Fruit fly (Drosophila melanogaster) whole organism, embryonic: ENCODE measurements around the gene Eh.

Experiments
- Abd-B ChIP-seq: fragments of 200-800 bp; sonication (Bioruptor generic); optimal IDR thresholded peaks from 2 replicates; lab custom pipeline; 2018; ENCODE audit warnings: missing biosample characterization, mild to moderate bottlenecking, missing genetic modification characterization, moderate library complexity
- Antp ChIP-seq: fragments of 200-800 bp; sonication (Bioruptor generic); optimal IDR thresholded peaks from 3 replicates; lab custom pipeline; 2016; ENCODE audit warnings: missing biosample characterization, missing genetic modification characterization
- Asciz ChIP-seq: fragments of 200-800 bp; sonication (Bioruptor generic); optimal IDR thresholded peaks from 2 replicates; lab custom pipeline; 2017; ENCODE audit warnings: missing biosample characterization, mild to moderate bottlenecking, missing genetic modification characterization, missing genetic modification reagents
- Atf-2 ChIP-seq: fragments of 200-800 bp; sonication (Bioruptor generic); optimal IDR thresholded peaks from 2 replicates; lab custom pipeline; 2016; ENCODE audit warnings: missing biosample characterization, missing genetic modification characterization
- CG10543 ChIP-seq: fragments of 200-800 bp; sonication (Bioruptor generic); optimal IDR thresholded peaks from 3 replicates; lab custom pipeline; 2017; ENCODE audit warnings: missing biosample characterization, mild to moderate bottlenecking, missing genetic modification characterization, moderate library complexity
- CG10979 ChIP-seq: fragments of 200-800 bp; sonication (Bioruptor generic); optimal IDR thresholded peaks from 2 replicates; lab custom pipeline; 2018; ENCODE audit warnings: missing biosample characterization, mild to moderate bottlenecking, missing genetic modification characterization, moderate library complexity
- CG12104 ChIP-seq: fragments of 200-800 bp; sonication (Bioruptor generic); optimal IDR thresholded peaks from 3 replicates; lab custom pipeline; 2016; ENCODE audit warnings: missing biosample characterization, missing genetic modification characterization
- CG12744 ChIP-seq: fragments of 200-800 bp; sonication (Bioruptor generic); optimal IDR thresholded peaks from 2 replicates; lab custom pipeline; 2016; ENCODE audit warnings: missing biosample characterization, missing genetic modification characterization
- CG12769 ChIP-seq: fragments of 200-800 bp; sonication (Bioruptor generic); optimal IDR thresholded peaks from 2 replicates; lab custom pipeline; 2019; ENCODE audit warnings: missing biosample characterization, mild to moderate bottlenecking, missing genetic modification characterization, moderate library complexity
- CG14860 ChIP-seq: fragments of 200-800 bp; sonication (Bioruptor generic); IDR thresholded peaks from 3 replicates; pipeline ENCODE4 v1.3.6; 2022; ENCODE audit warnings: missing biosample characterization, missing genetic modification characterization; ENCODE audit not compliant: partially characterized antibody
- CG14965 ChIP-seq: fragments of 200-800 bp; sonication (Bioruptor generic); optimal IDR thresholded peaks from 2 replicates; lab custom pipeline; 2016; ENCODE audit warnings: missing biosample characterization, missing genetic modification characterization, borderline replicate concordance
- CG15073 ChIP-seq: fragments of 200-800 bp; sonication (Bioruptor generic); optimal IDR thresholded peaks from 2 replicates; lab custom pipeline; 2016; ENCODE audit warnings: missing biosample characterization, missing genetic modification characterization
- CG1529 ChIP-seq: fragments of 200-800 bp; sonication (Bioruptor generic); optimal IDR thresholded peaks from 3 replicates; lab custom pipeline; 2018; ENCODE audit warnings: missing biosample characterization, missing genetic modification characterization
- CG17829 ChIP-seq: fragments of 200-800 bp; optimal IDR thresholded peaks from 2 replicates; lab custom pipeline; 2019; ENCODE audit warnings: missing biosample characterization, mild to moderate bottlenecking, missing genetic modification characterization, moderate library complexity
- CG30403 ChIP-seq: fragments of 200-800 bp; sonication (Bioruptor generic); optimal IDR thresholded peaks from 3 replicates; lab custom pipeline; 2016; ENCODE audit warnings: missing biosample characterization, missing genetic modification characterization
- CG3163 ChIP-seq: fragments of 200-800 bp; sonication (Bioruptor generic); optimal IDR thresholded peaks from 3 replicates; lab custom pipeline; 2016; ENCODE audit warnings: missing biosample characterization, missing genetic modification characterization
- CG34224 ChIP-seq: fragments of 200-800 bp; sonication (Bioruptor generic); IDR thresholded peaks from 3 replicates; pipeline ENCODE4 v1.3.6; 2022; ENCODE audit warnings: missing biosample characterization, missing genetic modification characterization; ENCODE audit not compliant: partially characterized antibody
- CG4707 ChIP-seq: fragments of 200-800 bp; sonication (Bioruptor generic); optimal IDR thresholded peaks from 2 replicates; lab custom pipeline; 2018; ENCODE audit warnings: missing biosample characterization, mild to moderate bottlenecking, missing genetic modification characterization, moderate library complexity
- CG4730 ChIP-seq: fragments of 200-800 bp; sonication (Bioruptor generic); IDR thresholded peaks from 2 replicates; pipeline ENCODE4 v1.3.6; 2022; ENCODE audit warnings: missing biosample characterization, missing genetic modification characterization
- CG6272 ChIP-seq: fragments of 200-800 bp; sonication (Bioruptor generic); IDR thresholded peaks from 2 replicates; pipeline ENCODE4 v1.3.6; 2022; ENCODE audit warnings: missing biosample characterization, missing genetic modification characterization
- CG7987 ChIP-seq: fragments of 200-800 bp; sonication (Bioruptor generic); optimal IDR thresholded peaks from 2 replicates; lab custom pipeline; 2018; ENCODE audit warnings: missing biosample characterization, mild to moderate bottlenecking, missing genetic modification characterization, moderate library complexity
- CG9215 ChIP-seq: fragments of 200-800 bp; sonication (Bioruptor generic); IDR thresholded peaks from 2 replicates; pipeline ENCODE4 v1.3.6; 2022; ENCODE audit warnings: missing biosample characterization, missing genetic modification characterization
- CG9609 ChIP-seq: fragments of 200-800 bp; sonication (Bioruptor generic); optimal IDR thresholded peaks from 3 replicates; lab custom pipeline; 2016; ENCODE audit warnings: missing biosample characterization, missing genetic modification characterization
- CG9797 ChIP-seq: fragments of 200-800 bp; sonication (Bioruptor generic); optimal IDR thresholded peaks from 3 replicates; lab custom pipeline; 2018; ENCODE audit warnings: missing biosample characterization, mild to moderate bottlenecking, missing genetic modification characterization
- Gug ChIP-seq: fragments of 200-800 bp; sonication (Bioruptor generic); IDR thresholded peaks from 4 replicates; pipeline ENCODE4 v1.3.6; 2022; ENCODE audit warnings: missing biosample characterization, missing genetic modification characterization
- Nf-YA ChIP-seq: fragments of 200-800 bp; sonication (Bioruptor generic); IDR thresholded peaks from 2 replicates; pipeline ENCODE4 v1.3.6; 2022; ENCODE audit warnings: missing biosample characterization, missing genetic modification characterization
- Scr ChIP-seq: fragments of 200-800 bp; sonication (Bioruptor generic); IDR thresholded peaks from 2 replicates; pipeline ENCODE4 v1.3.6; 2022; ENCODE audit warnings: missing biosample characterization, missing genetic modification characterization; ENCODE audit not compliant: partially characterized antibody
- Sox100B ChIP-seq: fragments of 200-800 bp; sonication (Bioruptor generic); optimal IDR thresholded peaks from 3 replicates; lab custom pipeline; 2018; ENCODE audit warnings: missing biosample characterization, mild to moderate bottlenecking, missing genetic modification characterization
- Vsx1 ChIP-seq: fragments of 200-800 bp; sonication (Bioruptor generic); optimal IDR thresholded peaks from 2 replicates; lab custom pipeline; 2017; ENCODE audit warnings: missing biosample characterization, mild to moderate bottlenecking, missing genetic modification characterization, missing genetic modification reagents
- ase ChIP-seq: fragments of 200-800 bp; sonication (Bioruptor generic); IDR thresholded peaks from 3 replicates; pipeline ENCODE4 v1.3.6; 2022; ENCODE audit warnings: missing biosample characterization, missing genetic modification characterization
- cad ChIP-seq: fragments of >200 bp; optimal IDR thresholded peaks from 2 replicates; lab custom pipeline; 2017; ENCODE audit warnings: missing biosample characterization, missing genetic modification characterization
- cg ChIP-seq: fragments of 200-800 bp; sonication (Bioruptor generic); optimal IDR thresholded peaks from 3 replicates; lab custom pipeline; 2019; ENCODE audit warnings: missing biosample characterization, mild to moderate bottlenecking, missing genetic modification characterization, moderate library complexity
- chn ChIP-seq: fragments of 200-800 bp; sonication (Bioruptor generic); optimal IDR thresholded peaks from 2 replicates; lab custom pipeline; 2016; ENCODE audit warnings: missing biosample characterization, missing genetic modification characterization
- ci ChIP-seq: fragments of 200-800 bp; sonication (Bioruptor generic); IDR thresholded peaks from 3 replicates; pipeline ENCODE4 v1.3.6; 2022; ENCODE audit warnings: missing biosample characterization, missing genetic modification characterization
- corto ChIP-seq: fragments of 200-800 bp; sonication (Bioruptor generic); optimal IDR thresholded peaks from 2 replicates; lab custom pipeline; 2016; ENCODE audit warnings: missing biosample characterization, mild to moderate bottlenecking, missing genetic modification characterization, moderate library complexity
- dmrt99B ChIP-seq: fragments of 200-800 bp; sonication (Bioruptor generic); optimal IDR thresholded peaks from 2 replicates; lab custom pipeline; 2018; ENCODE audit warnings: missing biosample characterization, mild to moderate bottlenecking, missing genetic modification characterization, moderate library complexity
- fd102C ChIP-seq: fragments of 200-800 bp; sonication (Bioruptor generic); optimal IDR thresholded peaks from 2 replicates; lab custom pipeline; 2018; ENCODE audit warnings: missing biosample characterization, mild to moderate bottlenecking, missing genetic modification characterization, moderate library complexity
- fd64A ChIP-seq: fragments of 200-800 bp; sonication (Bioruptor generic); optimal IDR thresholded peaks from 3 replicates; lab custom pipeline; 2018; ENCODE audit warnings: missing biosample characterization, mild to moderate bottlenecking, missing genetic modification characterization
- h ChIP-seq: fragments of >200 bp; optimal IDR thresholded peaks from 2 replicates; lab custom pipeline; 2017
- hkb ChIP-seq, 2 experiments: fragments of 200-800 bp in 1 of 2; fragments of >200 bp in 1 of 2; sonication (Bioruptor generic) in 1 of 2; IDR thresholded peaks in 1 of 2; optimal IDR thresholded peaks in 1 of 2; 2 replicates each; pipeline versions ENCODE4 v1.3.6 to Lab custom; 2017 to 2022; ENCODE audit warnings: missing biosample characterization in 1 of 2, missing genetic modification characterization in 1 of 2
- hth ChIP-seq: fragments of >200 bp; optimal IDR thresholded peaks from 2 replicates; lab custom pipeline; 2017; ENCODE audit warnings: inconsistent platforms
- jing ChIP-seq: fragments of 200-800 bp; sonication (Bioruptor generic); optimal IDR thresholded peaks from 2 replicates; lab custom pipeline; 2018; ENCODE audit warnings: missing biosample characterization, mild to moderate bottlenecking, missing genetic modification characterization
- row ChIP-seq: fragments of 200-800 bp; sonication (Bioruptor generic); IDR thresholded peaks from 3 replicates; pipeline ENCODE4 v1.3.6; 2022; ENCODE audit warnings: missing biosample characterization, missing genetic modification characterization
- sens ChIP-seq: fragments of 200-800 bp; sonication (Bioruptor generic); peaks from one replicate; lab custom pipeline; 2016; ENCODE audit warnings: missing biosample characterization, missing genetic modification characterization
- tna ChIP-seq: fragments of 200-800 bp; sonication (Bioruptor generic); IDR thresholded peaks from 2 replicates; pipeline ENCODE4 v1.3.6; 2022; ENCODE audit warnings: missing biosample characterization, missing genetic modification characterization; ENCODE audit not compliant: partially characterized antibody
- tup ChIP-seq: fragments of 200-800 bp; sonication (Bioruptor generic); optimal IDR thresholded peaks from 2 replicates; lab custom pipeline; 2016; ENCODE audit warnings: missing biosample characterization, mild to moderate bottlenecking, missing genetic modification characterization, moderate library complexity
- unpg ChIP-seq: fragments of 200-800 bp; sonication (Bioruptor generic); optimal IDR thresholded peaks from 3 replicates; lab custom pipeline; 2018; ENCODE audit warnings: missing biosample characterization, mild to moderate bottlenecking, missing genetic modification characterization, moderate library complexity
- vnd ChIP-seq: fragments of 200-800 bp; sonication (Bioruptor generic); IDR thresholded peaks from 3 replicates; pipeline ENCODE4 v1.3.6; 2022; ENCODE audit warnings: missing biosample characterization, missing genetic modification characterization; ENCODE audit not compliant: partially characterized antibody
- wdn ChIP-seq: fragments of 200-800 bp; sonication (Bioruptor generic); IDR thresholded peaks from 2 replicates; pipeline ENCODE4 v1.3.6; 2022; ENCODE audit warnings: missing biosample characterization, missing genetic modification characterization
- zfh2 ChIP-seq: fragments of 200-800 bp; sonication (Bioruptor generic); optimal IDR thresholded peaks from 2 replicates; lab custom pipeline; 2016; ENCODE audit warnings: missing biosample characterization, missing genetic modification characterization

Eh gene

dm6 chr3R:17401289-17401752, 47.3 kb downstream of the Eh start (continued):
- peak; percentile 47 for TF ChIP-seq dmrt99B (tag; lab: Kevin White, UChicago)
- TF ChIP-seq ci (GFP tag; lab: Robert Waterston, UW) = no peak
- TF ChIP-seq Scr (GFP tag; lab: Robert Waterston, UW) = peak; percentile 84
- no peak for TF ChIP-seq Vsx1 (GFP tag; lab: Kevin White, UChicago)
- no peak for TF ChIP-seq fd102C (GFP tag; lab: Kevin White, UChicago)
- no peak for TF ChIP-seq ase
- no peak for TF ChIP-seq cad
- TF ChIP-seq chn (GFP tag; lab: Kevin White, UChicago) = peak; percentile 48
- TF ChIP-seq cg (GFP tag; lab: Kevin White, UChicago) = no peak
- no peak for TF ChIP-seq hth (lab: Kevin White, UChicago)
- peak; percentile 36 for TF ChIP-seq CG3163
- no peak for TF ChIP-seq fd64A (GFP tag; lab: Kevin White, UChicago)
- TF ChIP-seq CG14965 (GFP tag; lab: Kevin White, UChicago) = no peak
- no peak for TF ChIP-seq CG4707 (GFP tag; lab: Kevin White, UChicago)
- TF ChIP-seq CG15073 (GFP tag; lab: Kevin White, UChicago) = no peak
- peak; percentile 45; the same call in 1 of the 2 replicates for TF ChIP-seq CG6272 (GFP tag; lab: Robert Waterston, UW)
- no peak for TF ChIP-seq tup (GFP tag; lab: Kevin White, UChicago)
- TF ChIP-seq CG12744 = peak; percentile 14
- TF ChIP-seq CG9797 (GFP tag; lab: Kevin White, UChicago) = no peak
- TF ChIP-seq Atf-2 (GFP tag; lab: Kevin White, UChicago) = peak; percentile 47
- no peak; the same call in 1 of the 2 replicates for TF ChIP-seq CG9215 (GFP tag; lab: Robert Waterston, UW)
- TF ChIP-seq wdn (GFP tag; lab: Robert Waterston, UW) = 0 out of 2 replicates have a peak, but pooled peaks have one; percentile 8
- TF ChIP-seq h (lab: Kevin White, UChicago) = no peak
- peak; percentile 17 for TF ChIP-seq Sox100B (GFP tag; lab: Kevin White, UChicago)
- TF ChIP-seq Asciz (GFP tag; lab: Kevin White, UChicago) = no peak
- no peak for TF ChIP-seq jing (GFP tag; lab: Kevin White, UChicago)
- peak; percentile 48 for TF ChIP-seq CG9609 (GFP tag; lab: Kevin White, UChicago)
- TF ChIP-seq Antp (GFP tag; lab: Kevin White, UChicago) = peak; percentile 45
- TF ChIP-seq unpg = peak; percentile 49
- TF ChIP-seq CG12769 (tag; lab: Kevin White, UChicago) = peak; percentile 72
- TF ChIP-seq vnd (GFP tag; lab: Robert Waterston, UW) = peak; percentile 72
- no peak for TF ChIP-seq corto (GFP tag; lab: Kevin White, UChicago)
- TF ChIP-seq CG17829 = peak; percentile 48
- peak; percentile 65 for TF ChIP-seq CG30403 (GFP tag; lab: Kevin White, UChicago)
- TF ChIP-seq CG14860 (GFP tag; lab: Robert Waterston, UW) = peak; percentile 74
- peak; percentile 82 for TF ChIP-seq row (GFP tag; lab: Robert Waterston, UW)
- peak; percentile 77 for TF ChIP-seq tna (GFP tag; lab: Robert Waterston, UW)
- peak; percentile 66 for TF ChIP-seq zfh2 (GFP tag; lab: Kevin White, UChicago)
- TF ChIP-seq Gug (GFP tag; lab: Robert Waterston, UW) = no peak; the same call in 3 of the 4 replicates
- no peak for TF ChIP-seq CG10979 (tag; lab: Kevin White, UChicago)
- TF ChIP-seq hkb (optimal IDR thresholded peaks at IDR 0.05; lab: Kevin White, UChicago) = no peak
- TF ChIP-seq hkb (GFP tag; IDR thresholded peaks at IDR 0.05; lab: Robert Waterston, UW) = 0 out of 2 replicates have a peak, but pooled peaks have one; percentile 36
- no peak for TF ChIP-seq CG4730 (GFP tag; lab: Robert Waterston, UW)
- TF ChIP-seq Nf-YA (GFP tag; lab: Robert Waterston, UW) = 0 out of 2 replicates have a peak, but pooled peaks have one; percentile 28
- peak; percentile 77; the same call in 1 of the 3 replicates for TF ChIP-seq CG34224 (GFP tag; lab: Robert Waterston, UW)
- peak; percentile 17 for TF ChIP-seq CG12104 (GFP tag; lab: Kevin White, UChicago)
- no peak for TF ChIP-seq CG7987 (GFP tag; lab: Kevin White, UChicago)
- TF ChIP-seq Abd-B (GFP tag; lab: Kevin White, UChicago) = no peak
- peak; percentile 89 for TF ChIP-seq sens (GFP tag; lab: Kevin White, UChicago)
- no peak for TF ChIP-seq CG10543 (GFP tag; lab: Kevin White, UChicago)
- TF ChIP-seq CG1529 = no peak
